5 worm cellular contexts compared by ENCODE assay signal in the genomic region with DNA sequence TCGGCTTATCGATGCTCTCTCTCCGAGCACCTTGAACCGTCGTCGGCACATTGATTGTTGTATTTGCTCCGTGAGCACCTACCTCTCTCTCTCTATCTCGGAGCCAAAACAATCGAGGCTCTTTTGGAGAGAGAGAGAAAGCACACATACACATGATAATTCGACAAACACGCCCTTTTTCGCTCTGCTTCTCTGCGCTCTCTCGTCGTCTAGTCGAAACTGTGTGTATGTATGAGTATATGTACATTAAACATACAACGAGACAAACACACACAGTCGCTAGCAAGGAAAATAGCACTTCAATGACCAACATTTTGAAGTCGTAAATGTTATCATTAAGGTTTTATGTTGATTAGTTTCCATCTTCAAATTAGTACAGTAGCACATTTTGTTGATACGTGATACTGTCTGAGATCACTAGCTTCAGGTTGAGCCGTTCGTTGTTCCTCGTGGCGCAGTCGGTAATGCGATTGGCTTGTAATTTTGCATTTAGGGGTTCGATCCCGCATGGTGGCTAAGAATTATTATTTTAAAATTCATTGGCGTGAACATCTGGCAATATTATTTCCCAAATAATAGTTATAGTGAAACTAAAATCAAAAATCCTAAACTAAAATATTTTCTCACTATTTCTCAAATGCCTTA.
TF ChIP-seq lines count a peak whose summit lies in the region.

No protein-coding gene starts in this region.

TF ChIP-seq in whole organism, L1 larva, 84 proteins besides CTCF, POLR2A, EP300 and RAD21 (continues in another document):
- TF ChIP-seq efl-1 (optimal IDR thresholded peaks at IDR 0.05; lab: Kevin White, UChicago) (peak; percentile 4 to 10), efl-1 (GFP tag; optimal IDR thresholded peaks at IDR 0.05 in 1 of 2; lab: Kevin White, UChicago) (peak in 1 of 2 experiments; percentile 21), dsc-1 (tag; optimal IDR thresholded peaks at IDR 0.05; lab: Kevin White, UChicago) (no peak), F16B12.6 (tag; optimal IDR thresholded peaks at IDR 0.05; lab: Kevin White, UChicago) (no peak), ceh-82 (tag; optimal IDR thresholded peaks at IDR 0.05; lab: Kevin White, UChicago) (peak in 1 of 3 experiments; percentile 11), nhr-12 (tag; optimal IDR thresholded peaks at IDR 0.05; lab: Kevin White, UChicago) (no peak), sptf-1 (tag; optimal IDR thresholded peaks at IDR 0.05; lab: Kevin White, UChicago) (no peak), alr-1 (tag; optimal IDR thresholded peaks at IDR 0.05; lab: Kevin White, UChicago; ENCODE audit: borderline replicate concordance) (no peak), fkh-4 (tag; optimal IDR thresholded peaks at IDR 0.05; lab: Kevin White, UChicago; ENCODE audit: borderline replicate concordance) (no peak), lin-39 (tag; optimal IDR thresholded peaks at IDR 0.05; lab: Kevin White, UChicago) (no peak), nhr-237 (tag; optimal IDR thresholded peaks at IDR 0.05; lab: Kevin White, UChicago) (no peak), tlp-1 (tag; optimal IDR thresholded peaks at IDR 0.05; lab: Kevin White, UChicago) (no peak), fkh-10 (GFP tag; optimal IDR thresholded peaks at IDR 0.05; lab: Kevin White, UChicago) (no peak), sup-37 (GFP tag; optimal IDR thresholded peaks at IDR 0.05; lab: Kevin White, UChicago) (no peak), unc-30 (tag; optimal IDR thresholded peaks at IDR 0.05; lab: Kevin White, UChicago) (no peak), nhr-90 (tag; optimal IDR thresholded peaks at IDR 0.05; lab: Kevin White, UChicago; ENCODE audit: poor library complexity) (peak; percentile 72)

TF ChIP-seq in whole organism, L3 larva, 47 proteins besides CTCF, POLR2A, EP300 and RAD21:
- TF ChIP-seq lin-39 (tag; optimal IDR thresholded peaks at IDR 0.05; lab: Kevin White, UChicago) (no peak), elt-2 (tag; optimal IDR thresholded peaks at IDR 0.05; lab: Kevin White, UChicago) (peak; percentile 90), pqm-1 (tag; optimal IDR thresholded peaks at IDR 0.05; lab: Kevin White, UChicago) (peak; percentile 92), hmg-11 (tag; optimal IDR thresholded peaks at IDR 0.05; lab: Kevin White, UChicago) (peak; percentile 17), R02D3.7 (tag; optimal IDR thresholded peaks at IDR 0.05; lab: Kevin White, UChicago) (no peak), nhr-67 (tag; optimal IDR thresholded peaks at IDR 0.05; lab: Kevin White, UChicago) (no peak), snpc-4 (tag; optimal IDR thresholded peaks at IDR 0.05; lab: Kevin White, UChicago) (peak; percentile 19), jun-1 (tag; optimal IDR thresholded peaks at IDR 0.05; lab: Kevin White, UChicago) (peak; percentile 73), elt-1 (tag; optimal IDR thresholded peaks at IDR 0.05; lab: Kevin White, UChicago) (no peak), pha-4 (tag; optimal IDR thresholded peaks at IDR 0.05; lab: Kevin White, UChicago) (peak; percentile 100), nfya-1 (tag; optimal IDR thresholded peaks at IDR 0.05; lab: Kevin White, UChicago; ENCODE audit: insufficient read depth) (peak; percentile 40), ceh-82 (tag; optimal IDR thresholded peaks at IDR 0.05; lab: Kevin White, UChicago) (no peak), unc-39 (tag; optimal IDR thresholded peaks at IDR 0.05; lab: Kevin White, UChicago) (no peak)

TF ChIP-seq in whole organism, early embryonic, 17 proteins besides CTCF, POLR2A, EP300 and RAD21:
- TF ChIP-seq ama-1 (optimal IDR thresholded peaks at IDR 0.05; lab: Kevin White, UChicago) (no peak), F13C5.2 (tag; optimal IDR thresholded peaks at IDR 0.05; lab: Kevin White, UChicago) (no peak), ets-7 (tag; optimal IDR thresholded peaks at IDR 0.05; lab: Kevin White, UChicago) (no peak), hmg-4 (GFP tag; optimal IDR thresholded peaks at IDR 0.05; lab: Kevin White, UChicago) (peak; percentile 71), tra-4 (tag; optimal IDR thresholded peaks at IDR 0.05; lab: Kevin White, UChicago) (no peak), ceh-36 (tag; optimal IDR thresholded peaks at IDR 0.05; lab: Kevin White, UChicago) (no peak), flt-1 (GFP tag; IDR thresholded peaks at IDR 0.05; lab: Robert Waterston, UW) (no peak), tbx-37 (GFP tag; conservative IDR thresholded peaks at IDR 0.05; lab: Robert Waterston, UW) (no peak)
TF ChIP-seq in whole organism, early embryonic: peak in this region for 1.

TF ChIP-seq in whole organism, midembryonic, 9 proteins besides CTCF, POLR2A, EP300 and RAD21:
- TF ChIP-seq cog-1 (tag; optimal IDR thresholded peaks at IDR 0.05; lab: Kevin White, UChicago) (peak; percentile 40), klf-2 (GFP tag; conservative IDR thresholded peaks at IDR 0.05; lab: Robert Waterston, UW) (no peak)

TF ChIP-seq in whole organism, young adult, 124 proteins besides CTCF, POLR2A, EP300 and RAD21:
- peak; percentile 9 for TF ChIP-seq nhr-90 (tag; optimal IDR thresholded peaks at IDR 0.05; lab: Kevin White, UChicago)
- peak in 1 of 2 experiments; percentile 4 for TF ChIP-seq let-607 (tag; optimal IDR thresholded peaks at IDR 0.05; lab: Kevin White, UChicago)
- peak; percentile 47 for TF ChIP-seq die-1 (tag; optimal IDR thresholded peaks at IDR 0.05; lab: Kevin White, UChicago)
- no peak for TF ChIP-seq lsy-27 (tag; optimal IDR thresholded peaks at IDR 0.05; lab: Kevin White, UChicago; ENCODE audit: borderline replicate concordance, insufficient read depth)
- TF ChIP-seq nhr-80 (tag; optimal IDR thresholded peaks at IDR 0.05; lab: Kevin White, UChicago), result peak; percentile 88
- TF ChIP-seq snpc-1.3 (tag; optimal IDR thresholded peaks at IDR 0.05; lab: Kevin White, UChicago; ENCODE audit: insufficient read depth), result peak; percentile 88
- 0 out of 2 replicates have a peak, but pooled peaks have one; percentile 23 for TF ChIP-seq pbrm-1 (GFP tag; IDR thresholded peaks at IDR 0.05; lab: Robert Waterston, UW)
- no peak for TF ChIP-seq ets-4 (GFP tag; optimal IDR thresholded peaks at IDR 0.05; lab: Kevin White, UChicago)
- no peak for TF ChIP-seq nfya-1 (tag; optimal IDR thresholded peaks at IDR 0.05; lab: Kevin White, UChicago; ENCODE audit: borderline replicate concordance, insufficient read depth)
- TF ChIP-seq F49E8.2 (tag; optimal IDR thresholded peaks at IDR 0.05; lab: Kevin White, UChicago; ENCODE audit: insufficient read depth), result peak; percentile 7
- peak; percentile 36; the same call in 1 of the 2 replicates for TF ChIP-seq hmg-1.2 (GFP tag; IDR thresholded peaks at IDR 0.05; lab: Robert Waterston, UW)
- TF ChIP-seq attf-6 (GFP tag; IDR thresholded peaks at IDR 0.05; lab: Robert Waterston, UW), result peak; percentile 98
- peak; percentile 15 for TF ChIP-seq snpc-3.4 (tag; optimal IDR thresholded peaks at IDR 0.05; lab: Kevin White, UChicago)
- TF ChIP-seq bed-2 (GFP tag; IDR thresholded peaks at IDR 0.05; lab: Robert Waterston, UW), result no peak
- no peak for TF ChIP-seq mel-28 (tag; optimal IDR thresholded peaks at IDR 0.05; lab: Kevin White, UChicago; ENCODE audit: borderline replicate concordance)
- no peak for TF ChIP-seq lag-1 (GFP tag; IDR thresholded peaks at IDR 0.05; lab: Robert Waterston, UW)
- TF ChIP-seq atf-7 (tag; optimal IDR thresholded peaks at IDR 0.05; lab: Kevin White, UChicago), result peak; percentile 22
- peak; percentile 31; the same call in 1 of the 2 replicates for TF ChIP-seq B0336.3 (GFP tag; IDR thresholded peaks at IDR 0.05; lab: Robert Waterston, UW)
- TF ChIP-seq ztf-25 (GFP tag; IDR thresholded peaks at IDR 0.05; lab: Robert Waterston, UW), result 0 out of 2 replicates have a peak, but pooled peaks have one; percentile 34
- peak; percentile 20 for TF ChIP-seq snpc-1.1 (tag; optimal IDR thresholded peaks at IDR 0.05; lab: Kevin White, UChicago; ENCODE audit: insufficient read depth)
- TF ChIP-seq attf-5 (GFP tag; optimal IDR thresholded peaks at IDR 0.05; lab: Kevin White, UChicago), result peak; percentile 23
- TF ChIP-seq ztf-18 (tag; optimal IDR thresholded peaks at IDR 0.05; lab: Kevin White, UChicago), result peak; percentile 66
- no peak for TF ChIP-seq lin-54 (GFP tag; optimal IDR thresholded peaks at IDR 0.05; lab: Kevin White, UChicago)
- 0 out of 2 replicates have a peak, but pooled peaks have one; percentile 44 for TF ChIP-seq nfyb-1 (GFP tag; IDR thresholded peaks at IDR 0.05; lab: Robert Waterston, UW)
- TF ChIP-seq rpc-1 (optimal IDR thresholded peaks at IDR 0.05; lab: Kevin White, UChicago), result peak; percentile 58
- peak; percentile 81 for TF ChIP-seq rpc-1 (tag; optimal IDR thresholded peaks at IDR 0.05; lab: Kevin White, UChicago)
- TF ChIP-seq hlh-12 (tag; optimal IDR thresholded peaks at IDR 0.05; lab: Kevin White, UChicago), result no peak
- peak; percentile 76 for TF ChIP-seq B0261.1 (tag; optimal IDR thresholded peaks at IDR 0.05; lab: Kevin White, UChicago)
- peak; percentile 31 for TF ChIP-seq lin-40 (tag; optimal IDR thresholded peaks at IDR 0.05; lab: Kevin White, UChicago)
- TF ChIP-seq snpc-4 (GFP tag; optimal IDR thresholded peaks at IDR 0.05; lab: Kevin White, UChicago), result peak; percentile 93
- TF ChIP-seq snpc-4 (tag; optimal IDR thresholded peaks at IDR 0.05; lab: Kevin White, UChicago), result peak; percentile 23 to 98 (median 96)
- no peak for TF ChIP-seq cebp-1 (GFP tag; IDR thresholded peaks at IDR 0.05; lab: Robert Waterston, UW)
- peak; percentile 54 for TF ChIP-seq cebp-1 (tag; optimal IDR thresholded peaks at IDR 0.05; lab: Kevin White, UChicago)
- no peak for TF ChIP-seq mes-4 (tag; optimal IDR thresholded peaks at IDR 0.05; lab: Kevin White, UChicago)
- no peak for TF ChIP-seq ccch-3 (GFP tag; optimal IDR thresholded peaks at IDR 0.05; lab: Kevin White, UChicago)
- TF ChIP-seq F57A8.1 (GFP tag; optimal IDR thresholded peaks at IDR 0.05; lab: Kevin White, UChicago), result no peak
- peak; percentile 89 for TF ChIP-seq tbp1 (GFP tag; optimal IDR thresholded peaks at IDR 0.05; lab: Kevin White, UChicago)
- peak; percentile 1 for TF ChIP-seq mxl-1 (tag; optimal IDR thresholded peaks at IDR 0.05; lab: Kevin White, UChicago)
- TF ChIP-seq Y67H2A.10 (GFP tag; conservative IDR thresholded peaks at IDR 0.05; lab: Robert Waterston, UW), result no peak

Comparison
In these comparisons a context has a peak if more than half of its experiments do, and no peak if none do; other contexts are left out.
1. Of the 8 proteins assayed by ChIP-seq in both whole organism, young adult and whole organism, L1 larva: peak only in whole organism, young adult: snpc-4; only in whole organism, L1 larva: efl-1 and lin-35; in both: nhr-90; in neither: 4.